Fruit fly (Drosophila melanogaster) whole organism: Measurements from ENCODE around the gene jp.

Experiments
- CG8478 ChIP-seq: fragments of >200 bp; optimal IDR thresholded peaks from 2 replicates; lab custom pipeline; 2018; ENCODE audit warnings: inconsistent platforms
- Dll ChIP-seq: fragments of >200 bp; optimal IDR thresholded peaks from 2 replicates; lab custom pipeline; 2017
- EcR ChIP-seq, 2 experiments: fragments of >200 bp; optimal IDR thresholded peaks; 2 replicates each; lab custom pipeline; 2017; ENCODE audit warnings: missing biosample characterization in 2 of 2, missing genetic modification characterization in 2 of 2, missing genetic modification reagents in 2 of 2
- pan ChIP-seq: fragments of >200 bp; optimal IDR thresholded peaks from 2 replicates; lab custom pipeline; 2017
- psq ChIP-seq: fragments of >200 bp; optimal IDR thresholded peaks from 2 replicates; lab custom pipeline; 2017
- usp ChIP-seq: fragments of >200 bp; optimal IDR thresholded peaks from 2 replicates; lab custom pipeline; 2017; ENCODE audit warnings: missing biosample characterization, missing genetic modification characterization, mixed read lengths

jp gene

DNA sequence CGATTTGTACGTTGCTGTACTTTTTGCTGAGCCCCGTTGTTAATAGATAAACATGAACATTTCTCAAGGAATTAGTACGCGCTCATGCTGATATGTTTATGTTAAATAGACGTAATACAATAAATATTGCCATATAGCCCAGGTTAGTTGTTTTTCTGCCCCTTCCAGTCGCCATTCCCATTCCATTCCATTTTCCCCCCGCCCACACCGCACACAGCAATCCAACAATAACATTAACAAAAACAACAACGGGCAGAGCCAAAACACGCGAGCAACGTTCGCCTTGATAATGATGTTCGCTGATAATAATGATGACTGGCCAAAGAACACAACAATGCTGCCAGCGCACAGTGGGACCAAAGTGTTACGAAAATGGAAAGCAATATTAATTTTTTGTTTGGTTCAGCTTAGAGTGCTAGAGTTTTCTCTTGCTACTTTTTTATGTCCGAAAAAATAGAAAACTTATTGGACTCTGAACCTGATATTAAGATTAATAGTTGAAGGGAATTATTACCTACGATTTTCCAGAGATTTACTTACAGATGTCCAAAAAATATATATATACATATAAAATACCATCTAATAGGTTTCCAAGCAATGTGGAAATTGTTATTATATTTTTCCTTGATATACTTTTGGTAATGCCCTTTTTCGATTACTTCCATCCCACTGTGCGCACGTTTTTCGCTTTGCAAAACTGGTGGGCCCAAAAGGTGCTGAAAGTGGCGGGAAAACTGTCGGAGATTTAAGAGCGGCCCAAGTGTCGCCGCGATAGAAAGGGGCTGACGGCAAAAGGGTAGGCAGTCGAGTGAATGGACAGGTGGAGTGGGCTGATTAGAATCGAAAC is 3.3 kb upstream of the jp start:
- TF ChIP-seq CG8478 (lab: Kevin White, UChicago) = no peak
- no peak for TF ChIP-seq psq
- TF ChIP-seq Dll (lab: Kevin White, UChicago) = no peak
- no peak for TF ChIP-seq EcR (GFP tag; optimal IDR thresholded peaks at IDR 0.05; lab: Kevin White, UChicago)
- no peak for TF ChIP-seq usp (GFP tag; lab: Kevin White, UChicago)
- no peak for TF ChIP-seq pan (lab: Kevin White, UChicago)

DNA sequence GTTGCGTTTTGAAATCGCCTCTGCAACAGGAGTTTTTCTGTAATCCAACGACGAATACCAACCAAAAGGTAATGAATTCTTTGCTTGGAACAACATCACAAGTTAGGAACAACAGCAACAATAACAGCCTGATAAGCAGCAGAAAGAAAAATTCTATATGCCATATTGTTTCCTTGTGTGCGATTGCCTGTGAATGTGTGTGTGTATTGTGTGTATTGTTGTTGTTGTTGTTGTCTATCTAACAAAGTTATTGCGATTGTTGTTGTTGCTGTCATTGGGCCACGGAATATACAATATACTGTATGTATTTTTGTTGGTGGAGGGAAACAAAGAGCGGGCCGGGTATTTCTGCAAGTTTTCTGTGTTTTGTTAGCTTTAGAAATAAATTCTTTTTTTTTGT is 2.6 kb upstream of the jp start:
- no peak for TF ChIP-seq psq

DNA sequence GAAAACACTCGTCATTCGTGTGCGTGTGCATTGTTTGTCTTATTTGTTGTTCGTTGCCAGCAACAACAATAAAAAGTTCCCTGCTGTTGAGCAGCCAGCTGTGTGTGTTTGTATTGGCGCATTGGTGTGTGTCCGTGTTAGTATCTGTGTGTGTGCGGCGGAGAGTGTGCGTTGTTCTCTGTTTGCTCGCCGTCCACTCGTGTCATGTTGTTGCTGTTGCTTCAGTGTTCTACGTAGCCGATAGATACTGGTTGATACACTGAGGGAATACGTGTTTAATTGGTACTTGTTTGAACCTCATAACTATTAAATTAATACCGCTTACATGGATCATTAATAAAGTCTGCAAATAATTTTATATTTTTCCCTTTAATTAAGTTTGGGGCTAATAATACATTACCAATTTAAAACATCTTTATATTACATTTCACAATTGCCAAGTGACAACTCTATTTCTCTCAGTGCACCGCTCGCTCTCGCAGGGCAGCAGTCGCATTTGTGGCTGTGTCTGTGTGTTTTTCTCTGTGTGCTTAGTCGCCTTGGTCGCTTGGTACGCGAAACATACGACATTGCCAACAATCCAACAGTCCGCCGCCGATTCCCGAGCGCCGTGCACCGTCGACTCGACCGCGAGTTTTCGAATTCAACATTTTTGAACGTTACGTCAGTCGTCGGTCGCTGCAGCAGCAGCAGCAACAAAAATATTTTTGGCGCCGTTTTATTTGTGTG is 2.0 kb upstream of the jp start, which contains the start of gene brwl:
Gene brwl (plus strand): TSS at position 531 of the 729 bp plus-strand sequence.
- TF ChIP-seq EcR (GFP tag; optimal IDR thresholded peaks at IDR 0.05; lab: Kevin White, UChicago) (no peak), Dll (lab: Kevin White, UChicago) (peak; percentile 11), CG8478 (lab: Kevin White, UChicago) (no peak)

DNA sequence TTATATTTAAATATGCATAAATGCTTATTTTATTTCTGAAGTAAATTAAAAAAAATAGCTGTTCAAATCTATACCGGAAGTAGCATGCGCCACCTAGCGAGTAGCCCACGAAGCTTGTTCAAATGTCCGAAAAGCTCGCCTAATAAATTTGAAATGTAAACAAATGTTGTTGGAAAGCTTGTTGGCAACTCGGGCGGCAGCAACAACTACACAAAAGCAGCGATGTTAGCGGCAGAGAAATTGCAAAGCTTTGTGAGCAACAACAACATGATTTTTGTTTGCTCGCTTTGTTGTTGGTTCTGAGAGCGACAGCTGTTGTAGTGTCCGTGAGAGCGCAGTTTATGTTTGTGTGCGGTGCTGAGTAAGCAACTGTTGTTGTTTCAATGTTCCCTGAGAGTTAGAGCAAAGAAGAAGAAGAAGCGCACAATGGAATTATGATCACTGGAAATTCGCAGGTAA is 877 bp upstream of the jp start:
- TF ChIP-seq pan (lab: Kevin White, UChicago) (no peak), EcR (GFP tag; optimal IDR thresholded peaks at IDR 0.05; lab: Kevin White, UChicago) (no peak), CG8478 (lab: Kevin White, UChicago) (no peak), psq (no peak), Dll (lab: Kevin White, UChicago) (no peak), usp (GFP tag; lab: Kevin White, UChicago) (no peak)

DNA sequence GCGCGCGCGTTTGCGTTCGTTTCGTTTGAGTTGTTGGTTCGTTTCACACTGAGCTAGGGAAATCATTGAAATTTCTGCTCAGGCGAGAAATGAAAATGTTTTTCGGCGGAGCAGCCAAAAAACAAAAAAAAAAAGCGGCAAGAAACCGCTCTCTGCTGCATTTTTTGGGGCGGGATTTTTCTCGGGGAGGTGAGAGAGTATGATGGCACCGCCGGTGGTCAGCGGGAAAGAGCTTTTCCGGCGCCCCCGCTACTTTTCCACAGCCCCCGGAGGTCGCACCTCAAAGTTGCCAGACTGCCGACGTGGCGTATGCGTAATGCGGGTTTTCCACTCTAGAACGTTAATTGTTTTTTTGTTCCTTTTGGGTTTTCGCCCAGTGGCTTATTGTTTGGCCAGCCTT is 1.2 kb downstream of the jp start, which contains the start of gene CG46468:
Gene CG46468 (minus strand): TSS at position 52 of the 400 bp plus-strand sequence.
- TF ChIP-seq usp (GFP tag; lab: Kevin White, UChicago) (no peak), Dll (lab: Kevin White, UChicago) (no peak), pan (lab: Kevin White, UChicago) (no peak), EcR (GFP tag; optimal IDR thresholded peaks at IDR 0.05; lab: Kevin White, UChicago) (no peak), psq (no peak), CG8478 (lab: Kevin White, UChicago) (no peak)

DNA sequence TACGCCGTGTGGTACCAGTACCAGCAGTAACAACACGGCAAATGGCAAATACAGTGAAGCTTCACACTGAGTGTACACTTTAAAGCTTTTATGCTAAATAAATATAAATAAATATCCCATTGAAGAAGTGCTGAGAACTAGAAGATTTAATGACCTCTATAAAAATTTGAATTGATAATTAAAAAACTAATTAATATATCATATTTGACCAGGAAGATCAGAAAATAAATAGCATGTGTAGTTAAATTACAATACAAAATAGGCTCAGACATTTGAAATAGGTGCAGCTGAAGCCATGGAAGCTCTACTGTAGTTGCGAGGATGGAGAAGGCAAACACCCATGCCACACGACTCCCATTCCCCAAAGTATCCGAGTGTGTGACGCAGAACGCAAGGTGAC is 2.0 kb downstream of the jp start:
- TF ChIP-seq psq (no peak), usp (GFP tag; lab: Kevin White, UChicago) (no peak), Dll (lab: Kevin White, UChicago) (no peak), EcR (GFP tag; optimal IDR thresholded peaks at IDR 0.05; lab: Kevin White, UChicago) (no peak), CG8478 (lab: Kevin White, UChicago) (no peak), pan (lab: Kevin White, UChicago) (no peak)

- TF ChIP-seq psq (no peak), pan (lab: Kevin White, UChicago) (no peak), EcR (GFP tag; optimal IDR thresholded peaks at IDR 0.05; lab: Kevin White, UChicago) (no peak), CG8478 (lab: Kevin White, UChicago) (no peak), Dll (lab: Kevin White, UChicago) (no peak), usp (GFP tag; lab: Kevin White, UChicago) (no peak)
Measured at dm6 chr2L:9562713-9563112, 3.8 kb downstream of the jp start.

- TF ChIP-seq Dll (lab: Kevin White, UChicago) (no peak), psq (no peak), usp (GFP tag; lab: Kevin White, UChicago) (no peak), pan (lab: Kevin White, UChicago) (no peak), EcR (GFP tag; optimal IDR thresholded peaks at IDR 0.05; lab: Kevin White, UChicago) (no peak), CG8478 (lab: Kevin White, UChicago) (no peak)
Measured at dm6 chr2L:9560045-9560587, 6.4 kb downstream of the jp start.

- TF ChIP-seq pan (lab: Kevin White, UChicago) = no peak
- TF ChIP-seq psq = no peak
- no peak for TF ChIP-seq Dll (lab: Kevin White, UChicago)
- TF ChIP-seq EcR (GFP tag; optimal IDR thresholded peaks at IDR 0.05; lab: Kevin White, UChicago) = no peak
- no peak for TF ChIP-seq CG8478 (lab: Kevin White, UChicago)
- TF ChIP-seq usp (GFP tag; lab: Kevin White, UChicago) = no peak
Measured at dm6 chr2L:9557858-9558257, 8.7 kb downstream of the jp start.

DNA sequence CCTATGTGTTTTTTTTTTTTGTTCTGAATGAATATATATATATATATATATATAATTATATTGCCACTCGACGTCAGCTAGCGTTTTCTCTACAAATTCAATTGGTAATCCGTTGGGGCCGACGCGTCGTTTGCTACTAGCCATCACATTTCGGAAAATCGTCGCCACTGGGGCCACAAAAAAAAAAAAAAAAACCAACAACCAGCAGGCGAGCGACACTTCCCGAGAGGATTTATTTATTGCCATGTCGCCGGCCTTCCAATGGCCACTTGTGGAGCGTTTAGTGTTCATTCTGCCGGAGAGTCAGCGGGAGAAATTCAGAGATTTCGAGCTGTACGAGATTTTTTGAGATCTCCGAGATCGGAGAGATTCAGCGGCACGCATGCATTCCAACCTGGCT is 15.7 kb downstream of the jp start:
- TF ChIP-seq CG8478 (lab: Kevin White, UChicago) = no peak
- no peak for TF ChIP-seq pan (lab: Kevin White, UChicago)

- TF ChIP-seq EcR (GFP tag; optimal IDR thresholded peaks at IDR 0.05; lab: Kevin White, UChicago) (no peak), CG8478 (lab: Kevin White, UChicago) (no peak), pan (lab: Kevin White, UChicago) (no peak), Dll (lab: Kevin White, UChicago) (no peak), psq (no peak), usp (GFP tag; lab: Kevin White, UChicago) (no peak)
Measured at dm6 chr2L:9545511-9545910, 21.0 kb downstream of the jp start, which contains the start of gene CG13114. Gene CG13114, plus strand, starts transcription at chr2L:9545811.
